Worm (Caenorhabditis elegans) whole organism, L4/young adult: ENCODE results near the gene nhr-253.

Experiments
- dao-5 ChIP-seq: sonication (generic microtip); optimal IDR thresholded peaks from 2 replicates; lab custom pipeline; 2016; ENCODE audit warnings: missing genotype, missing genetic modification characterization, moderate library complexity, missing compliant biosample characterization
- him-1 ChIP-seq: sonication (generic microtip); optimal IDR thresholded peaks from 2 replicates; lab custom pipeline; 2016; ENCODE audit warnings: missing genotype, missing genetic modification reagents, missing genetic modification characterization, missing compliant biosample characterization

DNA sequence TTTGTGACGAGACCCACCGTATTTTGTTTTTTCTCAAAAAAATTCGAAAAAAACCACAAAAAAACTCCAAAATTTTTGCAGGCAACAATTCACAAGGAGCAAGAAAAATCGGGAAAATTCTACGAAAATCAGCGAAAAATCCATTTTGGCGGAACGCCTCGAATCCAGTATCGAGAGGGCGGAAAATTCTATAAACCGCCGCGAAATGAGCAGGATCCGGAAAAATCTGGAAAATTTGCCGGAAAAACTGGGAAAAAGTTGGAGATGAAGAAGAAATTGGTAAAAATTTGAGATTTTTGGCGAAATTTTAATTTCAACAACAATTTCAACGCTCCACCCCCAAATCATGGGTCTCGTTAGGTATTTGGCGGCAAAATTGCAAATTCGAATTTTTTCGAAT is 36.3 kb upstream of the nhr-253 start:
- TF ChIP-seq dao-5 (tag; lab: Kevin White, UChicago) (no peak), him-1 (tag; lab: Kevin White, UChicago) (no peak)
